Worm (Caenorhabditis elegans): ENCODE data around the gene C05G5.3.

DNA sequence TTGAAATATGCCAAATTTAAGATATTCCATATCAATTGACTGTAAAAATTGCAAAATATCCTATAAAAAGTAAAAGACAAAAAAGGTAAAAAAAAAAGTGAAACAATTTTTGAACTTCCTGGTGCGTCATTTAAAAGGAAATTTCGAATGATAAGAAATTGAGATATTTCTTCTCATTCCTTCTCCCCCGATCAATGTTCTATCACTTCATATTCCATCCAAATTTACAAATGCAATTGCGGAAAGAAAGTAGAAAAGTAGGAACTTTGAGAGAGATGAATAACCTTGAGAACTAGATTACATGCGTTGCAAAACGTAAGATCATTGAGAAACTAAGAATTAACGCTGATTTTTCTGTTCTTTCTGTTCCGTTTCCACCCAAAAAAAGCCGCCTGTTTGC is 42.2 kb downstream of the C05G5.3 start:
- no peak for TF ChIP-seq ztf-25 (GFP tag; IDR thresholded peaks at IDR 0.05)
- no peak for TF ChIP-seq F39B2.1 (GFP tag; IDR thresholded peaks at IDR 0.05)
- TF ChIP-seq pha-4 (tag; optimal IDR thresholded peaks at IDR 0.05), result no peak
- no peak for TF ChIP-seq chd-7 (tag; optimal IDR thresholded peaks at IDR 0.05)
- TF ChIP-seq F57C9.4 (tag; optimal IDR thresholded peaks at IDR 0.05), result no peak
- no peak for TF ChIP-seq repo-1 (tag; optimal IDR thresholded peaks at IDR 0.05)
- TF ChIP-seq F23B12.7 (tag; optimal IDR thresholded peaks at IDR 0.05; ENCODE audit: insufficient read depth), result no peak
- TF ChIP-seq efl-1 (GFP tag; optimal IDR thresholded peaks at IDR 0.05), result no peak
- TF ChIP-seq dpl-1 (GFP tag; optimal IDR thresholded peaks at IDR 0.05), result no peak
